Worm (Caenorhabditis elegans) whole organism, midembryonic: Measurements from ENCODE around the gene ZK1320.7.

ENCODE experiments used
- T22C8.4 ChIP-seq: fragments of 200-800 bp; sonication (Bioruptor generic); IDR thresholded peaks from 2 replicates; pipeline ENCODE4 v1.3.6; 2022; ENCODE audit warnings: missing genetic modification characterization, missing compliant biosample characterization
- cog-1 ChIP-seq: sonication (generic microtip); optimal IDR thresholded peaks from 2 replicates; lab custom pipeline; 2016; ENCODE audit warnings: missing genetic modification characterization, missing compliant biosample characterization
- flt-1 ChIP-seq: fragments of 200-800 bp; sonication (Bioruptor generic); IDR thresholded peaks from 2 replicates; pipeline ENCODE4 v1.3.6; 2022; ENCODE audit warnings: missing genetic modification characterization, missing compliant biosample characterization
- klf-2 ChIP-seq: fragments of 200-800 bp; sonication (Bioruptor generic); conservative IDR thresholded peaks from 2 replicates; pipeline ENCODE4 v1.3.6; 2022; ENCODE audit warnings: missing genetic modification reagents, missing genetic modification characterization, missing compliant biosample characterization
- med-1 ChIP-seq: sonication (generic microtip); optimal IDR thresholded peaks from 2 replicates; lab custom pipeline; 2017; ENCODE audit warnings: missing genetic modification characterization, mild to moderate bottlenecking, missing compliant biosample characterization, antibody characterized with exemption, missing genetic modification reagents; ENCODE audit not compliant: insufficient read depth
- ref-1 ChIP-seq: fragments of 200-800 bp; sonication (Bioruptor generic); conservative IDR thresholded peaks from 2 replicates; pipeline ENCODE4 v1.3.6; 2022; ENCODE audit warnings: missing genetic modification reagents, missing genetic modification characterization, missing compliant biosample characterization
- tab-1 ChIP-seq: fragments of 200-800 bp; sonication (Bioruptor generic); IDR thresholded peaks from 2 replicates; pipeline ENCODE4 v1.3.6; 2022; ENCODE audit warnings: missing genetic modification characterization, missing compliant biosample characterization
- ztf-23 ChIP-seq: fragments of 200-800 bp; sonication (Bioruptor generic); IDR thresholded peaks from 2 replicates; pipeline ENCODE4 v1.3.6; 2022; ENCODE audit warnings: missing genetic modification reagents, missing genetic modification characterization, missing compliant biosample characterization

- no peak for TF ChIP-seq ztf-23 (GFP tag; lab: Robert Waterston, UW)
- TF ChIP-seq klf-2 (GFP tag; lab: Robert Waterston, UW) = no peak
- no peak for TF ChIP-seq T22C8.4
- TF ChIP-seq flt-1 (GFP tag; lab: Robert Waterston, UW) = no peak
- no peak for TF ChIP-seq tab-1 (GFP tag; lab: Robert Waterston, UW)
- no peak for TF ChIP-seq med-1 (GFP tag; lab: Kevin White, UChicago)
- TF ChIP-seq cog-1 (tag; lab: Kevin White, UChicago) = no peak
- TF ChIP-seq ref-1 = no peak
Observed at ce11 chrII:9686663-9687193, 15.3 kb downstream of the ZK1320.7 start, which contains the start of gene ZK1320.9.
